Fruit fly (Drosophila melanogaster) whole organism, wandering third instar larva: Measurements from ENCODE around the gene Calx.

ENCODE experiments used
- Abd-B ChIP-seq: fragments of >200 bp; optimal IDR thresholded peaks from 2 replicates; lab custom pipeline; 2017; ENCODE audit warnings: missing biosample characterization, missing genetic modification characterization
- CG32264 ChIP-seq: fragments of 200-800 bp; sonication (Bioruptor generic); optimal IDR thresholded peaks from 2 replicates; lab custom pipeline; 2016; ENCODE audit warnings: missing biosample characterization, missing genetic modification characterization
- CG9705 ChIP-seq: fragments of 200-800 bp; sonication (Bioruptor generic); optimal IDR thresholded peaks from 2 replicates; lab custom pipeline; 2018; ENCODE audit warnings: missing biosample characterization, mild to moderate bottlenecking, missing genetic modification characterization
- CrebA ChIP-seq: fragments of 200-800 bp; sonication (Bioruptor generic); optimal IDR thresholded peaks from 2 replicates; lab custom pipeline; 2016; ENCODE audit warnings: missing biosample characterization, mild to moderate bottlenecking, missing genetic modification characterization, borderline replicate concordance
- Dfd ChIP-seq: fragments of >200 bp; optimal IDR thresholded peaks from 2 replicates; lab custom pipeline; 2017; ENCODE audit warnings: missing biosample characterization, missing genetic modification characterization
- Dif ChIP-seq: fragments of 200-275, 200-300 bp; sonication (Bioruptor generic); optimal IDR thresholded peaks from 2 replicates; lab custom pipeline; 2018; ENCODE audit warnings: missing biosample characterization, missing genetic modification characterization; ENCODE audit not compliant: partially characterized antibody
- GATAd ChIP-seq: sonication (Bioruptor generic); optimal IDR thresholded peaks from 2 replicates; lab custom pipeline; 2016; ENCODE audit warnings: missing biosample characterization, missing genetic modification characterization
- HLH106 ChIP-seq: fragments of 200-800 bp; optimal IDR thresholded peaks from 3 replicates; lab custom pipeline; 2019; ENCODE audit warnings: missing biosample characterization, mild to moderate bottlenecking, missing genetic modification characterization, moderate library complexity
- Hnf4 ChIP-seq: fragments of 200-800 bp; sonication (Bioruptor generic); optimal IDR thresholded peaks from 2 replicates; lab custom pipeline; 2016; ENCODE audit warnings: missing biosample characterization, mild to moderate bottlenecking, missing genetic modification characterization
- Hr83 ChIP-seq: fragments of 200-300 bp; sonication (Bioruptor generic); optimal IDR thresholded peaks from 2 replicates; lab custom pipeline; 2016; ENCODE audit warnings: missing biosample characterization, mild to moderate bottlenecking, missing genetic modification characterization, moderate library complexity; ENCODE audit not compliant: poor library complexity, severe bottlenecking
- Jra ChIP-seq: sonication (Bioruptor generic); optimal IDR thresholded peaks from 2 replicates; lab custom pipeline; 2016; ENCODE audit warnings: missing biosample characterization, missing genetic modification characterization
- Mio ChIP-seq: sonication (Bioruptor generic); optimal IDR thresholded peaks from 2 replicates; lab custom pipeline; 2016; ENCODE audit warnings: missing biosample characterization, missing genetic modification characterization
- Myc ChIP-seq: fragments of >200 bp; optimal IDR thresholded peaks from 2 replicates; lab custom pipeline; 2017
- N ChIP-seq: fragments of >200 bp; optimal IDR thresholded peaks from 2 replicates; lab custom pipeline; 2018; ENCODE audit warnings: missing biosample characterization, missing external identifiers, missing genetic modification characterization
- OdsH ChIP-seq: fragments of 200-800 bp; sonication (Bioruptor generic); optimal IDR thresholded peaks from 2 replicates; lab custom pipeline; 2016; ENCODE audit warnings: missing biosample characterization, mild to moderate bottlenecking, missing genetic modification characterization
- Rel ChIP-seq, 2 experiments: fragments of 200-800 bp; sonication (Bioruptor generic) in 1 of 2; optimal IDR thresholded peaks; 2 replicates in 1 of 2; 3 replicates in 1 of 2; lab custom pipeline; 2016 to 2019; ENCODE audit warnings: mild to moderate bottlenecking in 2 of 2, missing biosample characterization in 2 of 2, missing genetic modification characterization in 2 of 2, moderate library complexity in 1 of 2
- Sp1 ChIP-seq: fragments of 200-800 bp; sonication (Bioruptor generic); optimal IDR thresholded peaks from 3 replicates; lab custom pipeline; 2019; ENCODE audit warnings: missing biosample characterization, mild to moderate bottlenecking, missing genetic modification characterization, moderate library complexity
- Vsx2 ChIP-seq: fragments of 200-300, 225-300 bp; sonication (Bioruptor generic); optimal IDR thresholded peaks from 2 replicates; lab custom pipeline; 2018; ENCODE audit warnings: missing biosample characterization, missing genetic modification characterization; ENCODE audit not compliant: partially characterized antibody
- br ChIP-seq: fragments of 200-800 bp; sonication (Bioruptor generic); optimal IDR thresholded peaks from 2 replicates; lab custom pipeline; 2016; ENCODE audit warnings: missing biosample characterization, missing genetic modification characterization
- dl ChIP-seq, 2 experiments: fragments of 175-275, 200-275 bp in 1 of 2; fragments of 200-275 bp in 1 of 2; sonication (Bioruptor generic); optimal IDR thresholded peaks; lab custom pipeline; 2018; ENCODE audit warnings: mild to moderate bottlenecking in 2 of 2, missing biosample characterization in 2 of 2, missing genetic modification characterization in 2 of 2, moderate library complexity in 2 of 2; ENCODE audit not compliant: partially characterized antibody in 2 of 2, insufficient read depth in 1 of 2
- dmrt93B ChIP-seq: fragments of 200-800 bp; sonication (Bioruptor generic); optimal IDR thresholded peaks from 2 replicates; lab custom pipeline; 2018; ENCODE audit warnings: missing biosample characterization, mild to moderate bottlenecking, missing genetic modification characterization
- dsf ChIP-seq: sonication (Bioruptor generic); optimal IDR thresholded peaks from 2 replicates; lab custom pipeline; 2016; ENCODE audit warnings: missing biosample characterization, missing genetic modification characterization, borderline replicate concordance
- foxo ChIP-seq, 2 experiments: fragments of 200-800 bp; sonication (Bioruptor generic); optimal IDR thresholded peaks; 2 replicates in 1 of 2; 3 replicates in 1 of 2; lab custom pipeline; 2016 to 2017; ENCODE audit warnings: missing biosample characterization in 2 of 2, missing genetic modification characterization in 2 of 2
- fru ChIP-seq: fragments of 200-800 bp; sonication (Bioruptor generic); optimal IDR thresholded peaks from 3 replicates; lab custom pipeline; 2016; ENCODE audit warnings: missing biosample characterization, mild to moderate bottlenecking, missing genetic modification characterization
- h ChIP-seq: fragments of 200-800 bp; sonication (Bioruptor generic); optimal IDR thresholded peaks from 3 replicates; lab custom pipeline; 2016; ENCODE audit warnings: missing biosample characterization, mild to moderate bottlenecking, missing genetic modification characterization
- jim ChIP-seq: fragments of 175-275, 200-325 bp; sonication (Bioruptor generic); optimal IDR thresholded peaks from 2 replicates; lab custom pipeline; 2016; ENCODE audit warnings: missing biosample characterization, mild to moderate bottlenecking, missing genetic modification characterization
- pan ChIP-seq: fragments of >200 bp; optimal IDR thresholded peaks from 2 replicates; lab custom pipeline; 2017
- psq ChIP-seq: fragments of 200-800 bp; sonication (Bioruptor generic); optimal IDR thresholded peaks from 3 replicates; lab custom pipeline; 2017; ENCODE audit warnings: missing biosample characterization, mild to moderate bottlenecking, missing genetic modification characterization, moderate library complexity
- rgr ChIP-seq: fragments of 200-800 bp; sonication (Bioruptor generic); optimal IDR thresholded peaks from 3 replicates; lab custom pipeline; 2016; ENCODE audit warnings: missing biosample characterization, mild to moderate bottlenecking, missing genetic modification characterization
- sage ChIP-seq: fragments of 200-800 bp; sonication (Bioruptor generic); optimal IDR thresholded peaks from 2 replicates; lab custom pipeline; 2016; ENCODE audit warnings: missing biosample characterization, mild to moderate bottlenecking, missing genetic modification characterization
- sv ChIP-seq: fragments of 200-800 bp; sonication (Bioruptor generic); optimal IDR thresholded peaks from 3 replicates; lab custom pipeline; 2016; ENCODE audit warnings: missing biosample characterization, missing genetic modification characterization
- tai ChIP-seq: sonication (Bioruptor generic); optimal IDR thresholded peaks from 2 replicates; lab custom pipeline; 2016; ENCODE audit warnings: missing biosample characterization, missing genetic modification characterization
- usp ChIP-seq: fragments of >200 bp; optimal IDR thresholded peaks from 2 replicates; lab custom pipeline; 2017; ENCODE audit warnings: missing biosample characterization, missing genetic modification characterization
- woc ChIP-seq: sonication (Bioruptor generic); optimal IDR thresholded peaks from 2 replicates; lab custom pipeline; 2016; ENCODE audit warnings: missing biosample characterization, mild to moderate bottlenecking, missing genetic modification characterization

Gene Calx

DNA sequence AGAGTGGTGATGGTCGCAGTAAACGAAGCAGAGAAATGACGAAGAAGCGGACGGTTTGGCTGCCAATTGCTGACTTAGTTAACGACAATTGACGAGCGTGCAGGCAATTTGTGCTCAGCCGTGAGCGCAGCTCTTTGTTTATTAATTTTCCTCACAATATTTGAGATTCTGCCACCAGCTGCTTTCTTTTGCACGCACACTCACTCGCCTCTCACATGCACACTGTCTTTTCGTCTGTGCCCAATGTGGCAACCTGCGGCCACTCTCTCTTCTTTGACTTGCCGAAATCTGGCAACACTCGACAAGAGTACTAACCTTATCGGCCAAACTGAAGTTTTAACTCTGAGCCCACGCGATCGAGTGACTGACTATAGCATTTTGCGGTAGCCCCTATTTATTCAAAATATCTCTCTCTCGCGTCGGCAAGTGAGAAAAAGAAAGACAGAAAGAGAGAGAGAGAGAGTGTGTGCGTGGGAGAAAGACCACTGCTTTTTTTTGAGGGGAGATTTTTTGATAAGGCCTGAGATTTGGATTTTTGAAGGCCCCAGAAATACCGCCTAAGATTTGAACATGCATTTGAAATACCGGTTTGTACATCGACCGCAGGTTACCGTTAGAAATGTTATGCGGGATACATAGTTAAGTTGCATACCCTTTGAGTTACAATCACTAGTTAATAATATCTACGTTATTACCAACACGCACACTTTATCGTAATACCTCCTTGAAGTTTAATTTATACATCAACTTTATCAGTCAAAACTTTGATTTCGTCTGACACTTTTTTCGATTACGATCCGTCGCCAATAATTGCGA is 82.7 kb downstream of the Calx start, which contains the start of gene Mvl:
Gene Mvl (minus strand): TSS at position 371 of the 816 bp plus-strand sequence.
- TF ChIP-seq dl (GFP tag; optimal IDR thresholded peaks at IDR 0.05; lab: Kevin White, UChicago; ENCODE audit: insufficient read depth in 1 of 2, partially characterized antibody in 2 of 2) (peak in 1 of 2 experiments; percentile 32), usp (no peak), Dfd (GFP tag; lab: Kevin White, UChicago) (no peak), fru (GFP tag; lab: Kevin White, UChicago) (peak; percentile 55), psq (GFP tag; lab: Kevin White, UChicago) (peak; percentile 7), pan (no peak), CrebA (GFP tag; lab: Kevin White, UChicago) (no peak), Abd-B (no peak), Sp1 (GFP tag; lab: Kevin White, UChicago) (peak; percentile 4), Vsx2 (GFP tag; lab: Kevin White, UChicago) (no peak), OdsH (GFP tag; lab: Kevin White, UChicago) (no peak), CG32264 (GFP tag; lab: Kevin White, UChicago) (no peak), N (GFP tag; lab: Kevin White, UChicago) (no peak), sv (GFP tag; lab: Kevin White, UChicago) (no peak), foxo (GFP tag; optimal IDR thresholded peaks at IDR 0.05; lab: Kevin White, UChicago) (peak in 1 of 2 experiments; percentile 3), br (GFP tag; lab: Kevin White, UChicago) (peak; percentile 36), rgr (peak; percentile 38), HLH106 (no peak), Hr83 (peak; percentile 56), Rel (GFP tag; optimal IDR thresholded peaks at IDR 0.05; lab: Kevin White, UChicago) (no peak), Rel (tag; optimal IDR thresholded peaks at IDR 0.05; lab: Kevin White, UChicago) (peak; percentile 72), dmrt93B (GFP tag; lab: Kevin White, UChicago) (no peak), h (GFP tag; lab: Kevin White, UChicago) (peak; percentile 72), Jra (GFP tag; lab: Kevin White, UChicago) (no peak), Hnf4 (peak; percentile 48), Myc (lab: Kevin White, UChicago) (no peak), sage (no peak), GATAd (GFP tag; lab: Kevin White, UChicago) (no peak), jim (GFP tag; lab: Kevin White, UChicago) (no peak), Dif (GFP tag; lab: Kevin White, UChicago) (peak; percentile 69)

DNA sequence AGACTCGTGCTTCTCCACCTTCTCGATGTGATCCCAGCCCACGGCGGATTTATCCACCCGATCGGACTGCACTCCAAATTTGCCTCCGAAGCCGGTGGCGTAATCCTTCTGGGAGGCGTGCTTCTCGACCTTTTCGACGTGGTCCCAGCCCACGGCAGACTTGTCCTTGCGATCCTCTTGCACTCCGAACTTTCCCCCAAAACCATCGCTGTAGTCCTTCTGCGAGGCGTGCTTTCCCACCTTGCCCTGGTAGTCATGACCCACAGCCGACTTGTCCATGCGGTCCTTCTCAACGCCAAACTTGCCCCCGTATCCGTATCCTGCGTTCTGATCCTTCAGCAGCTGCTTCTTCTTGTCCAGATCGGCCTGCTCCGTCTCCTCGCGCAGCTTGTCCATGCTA is 85.5 kb downstream of the Calx start:
- TF ChIP-seq Hnf4: no peak
- no peak for TF ChIP-seq Hr83
- no peak for TF ChIP-seq psq (GFP tag; lab: Kevin White, UChicago)
- no peak for TF ChIP-seq N (GFP tag; lab: Kevin White, UChicago)
- TF ChIP-seq pan: no peak
- TF ChIP-seq dsf (GFP tag; lab: Kevin White, UChicago): no peak
- TF ChIP-seq Dfd (GFP tag; lab: Kevin White, UChicago): no peak
- no peak for TF ChIP-seq Sp1 (GFP tag; lab: Kevin White, UChicago)
- no peak for TF ChIP-seq Vsx2 (GFP tag; lab: Kevin White, UChicago)
- no peak for TF ChIP-seq Dif (GFP tag; lab: Kevin White, UChicago)
- no peak for TF ChIP-seq woc (GFP tag; lab: Kevin White, UChicago)
- no peak for TF ChIP-seq usp
- no peak for TF ChIP-seq HLH106
- TF ChIP-seq Mio (GFP tag; lab: Kevin White, UChicago): no peak
- TF ChIP-seq dmrt93B (GFP tag; lab: Kevin White, UChicago): no peak
- no peak for TF ChIP-seq CG32264 (GFP tag; lab: Kevin White, UChicago)
- TF ChIP-seq tai: no peak
- no peak for TF ChIP-seq GATAd (GFP tag; lab: Kevin White, UChicago)
- no peak for TF ChIP-seq CG9705 (GFP tag; lab: Kevin White, UChicago)
- no peak for TF ChIP-seq sage
